Worm (Caenorhabditis elegans): ENCODE results near the gene nhr-52.

Gene nhr-52

DNA sequence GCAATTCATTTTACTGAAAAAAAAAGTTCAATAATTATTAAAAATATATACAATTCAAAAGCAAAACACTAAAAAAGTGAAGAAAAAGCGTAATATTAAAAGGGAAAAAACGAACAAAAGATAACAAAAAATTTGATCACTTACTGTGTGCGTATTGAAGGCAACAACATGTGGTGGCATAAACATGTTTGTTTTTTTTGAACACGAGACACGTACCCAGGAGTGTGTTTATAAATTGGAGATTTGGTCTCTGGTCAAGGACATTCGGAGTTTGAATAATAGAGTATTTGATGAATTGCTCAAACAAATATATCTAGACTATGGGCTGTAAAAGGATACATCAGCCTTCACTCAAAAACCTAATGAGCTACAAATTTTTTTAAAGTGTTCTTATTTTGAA, 38.3 kb downstream of the nhr-52 start:
- TF ChIP-seq ceh-36 (tag; optimal IDR thresholded peaks at IDR 0.05) = no peak

DNA sequence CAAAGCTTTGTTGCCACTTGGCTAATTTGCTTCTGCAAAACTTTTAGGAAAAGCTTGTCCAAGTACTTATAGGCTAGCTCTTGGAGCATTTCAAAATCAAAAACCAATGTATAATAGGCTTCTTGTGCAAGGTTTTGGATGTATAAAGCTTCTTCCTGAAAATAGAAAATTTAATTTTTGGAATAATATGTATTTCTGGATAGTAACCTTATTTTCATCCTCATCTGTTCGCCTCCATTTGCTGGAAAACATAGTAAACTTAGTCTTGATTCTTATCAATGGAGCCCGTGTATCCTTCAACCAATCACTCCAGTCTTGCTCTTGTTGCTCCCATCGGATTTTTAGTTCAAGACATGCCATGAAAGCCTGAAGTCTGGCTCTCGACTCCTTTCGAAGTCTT, 39.4 kb downstream of the nhr-52 start, which contains the start of gene Y6E2A.4:
TSS of gene Y6E2A.4 (minus strand) at position 101 of the 400 bp plus-strand sequence.
- no peak for TF ChIP-seq flt-1 (GFP tag; IDR thresholded peaks at IDR 0.05)
- TF ChIP-seq hmg-4 (GFP tag; optimal IDR thresholded peaks at IDR 0.05) = no peak
- no peak for TF ChIP-seq ets-7 (tag; optimal IDR thresholded peaks at IDR 0.05)
- no peak for TF ChIP-seq ceh-36 (tag; optimal IDR thresholded peaks at IDR 0.05)
- no peak for TF ChIP-seq B0310.2 (tag; optimal IDR thresholded peaks at IDR 0.05)
- no peak for TF ChIP-seq tra-4 (tag; optimal IDR thresholded peaks at IDR 0.05)
- TF ChIP-seq sea-1 (GFP tag; conservative IDR thresholded peaks at IDR 0.05) = no peak
- TF ChIP-seq F13C5.2 (tag; optimal IDR thresholded peaks at IDR 0.05) = no peak

DNA sequence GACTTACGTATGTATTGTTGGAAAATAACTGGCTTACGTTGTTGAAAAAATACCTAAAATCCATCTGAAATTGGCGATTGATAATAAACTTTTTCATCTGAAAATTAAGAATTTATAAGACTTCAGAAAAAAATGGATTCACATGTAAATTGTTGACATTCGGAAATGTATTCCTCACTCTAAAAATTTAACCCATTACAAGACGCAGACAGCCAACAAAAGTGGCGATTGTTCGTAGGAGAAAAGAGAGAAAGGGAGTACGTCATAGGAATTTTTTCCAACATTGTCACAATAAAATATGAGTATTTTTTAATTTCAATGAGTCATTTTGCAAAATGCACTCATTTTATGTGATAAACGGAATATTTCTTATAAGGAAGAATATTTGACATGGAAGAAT, 41.2 kb downstream of the nhr-52 start, which contains the start of gene Y6E2A.5:
TSS of gene Y6E2A.5 (minus strand) at position 101 of the 400 bp plus-strand sequence.
- no peak for TF ChIP-seq scrt-1 (GFP tag; IDR thresholded peaks at IDR 0.05)
- no peak for TF ChIP-seq pes-1 (GFP tag; IDR thresholded peaks at IDR 0.05)
- TF ChIP-seq hnd-1 (tag; optimal IDR thresholded peaks at IDR 0.05) = no peak
- no peak for TF ChIP-seq ceh-13 (GFP tag; optimal IDR thresholded peaks at IDR 0.05)
- TF ChIP-seq ceh-36 (tag; optimal IDR thresholded peaks at IDR 0.05) = no peak
- TF ChIP-seq tra-4 (tag; optimal IDR thresholded peaks at IDR 0.05) = no peak
- TF ChIP-seq B0310.2 (tag; optimal IDR thresholded peaks at IDR 0.05) = no peak
- no peak for TF ChIP-seq ama-1 (optimal IDR thresholded peaks at IDR 0.05)
- no peak for TF ChIP-seq hmbx-1 (tag; optimal IDR thresholded peaks at IDR 0.05)
- TF ChIP-seq tbx-11 (GFP tag; IDR thresholded peaks at IDR 0.05) = no peak
- no peak for TF ChIP-seq ets-7 (tag; optimal IDR thresholded peaks at IDR 0.05)
- no peak for TF ChIP-seq flt-1 (GFP tag; IDR thresholded peaks at IDR 0.05)
- TF ChIP-seq sea-1 (GFP tag; conservative IDR thresholded peaks at IDR 0.05) = no peak
- TF ChIP-seq F13C5.2 (tag; optimal IDR thresholded peaks at IDR 0.05) = no peak
- TF ChIP-seq tbx-37 (GFP tag; conservative IDR thresholded peaks at IDR 0.05) = no peak

DNA sequence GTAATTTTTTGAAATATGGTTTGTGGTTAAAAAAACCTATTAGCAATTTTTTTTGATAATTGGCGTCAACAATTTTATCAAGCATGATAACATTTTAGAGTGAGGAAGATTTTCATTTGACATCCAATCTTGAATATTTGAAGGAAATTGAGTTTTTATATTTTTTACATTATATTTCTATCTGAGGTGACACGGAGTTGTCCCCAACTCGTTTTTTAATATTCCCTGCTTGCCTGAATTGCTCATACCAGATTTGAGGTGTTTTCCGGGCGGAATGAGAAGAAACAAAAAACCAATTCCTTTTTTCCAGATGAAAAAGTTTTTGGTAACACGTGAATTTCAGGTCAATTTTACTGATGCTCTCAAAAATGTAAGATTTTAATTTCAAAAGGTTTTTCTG, 42.2 kb downstream of the nhr-52 start, which contains the start of gene Y6E2A.7:
TSS of gene Y6E2A.7 (plus strand) at position 301 of the 400 bp plus-strand sequence.
- no peak for TF ChIP-seq ceh-36 (tag; optimal IDR thresholded peaks at IDR 0.05)
- TF ChIP-seq tbx-11 (GFP tag; IDR thresholded peaks at IDR 0.05) = no peak
- TF ChIP-seq B0310.2 (tag; optimal IDR thresholded peaks at IDR 0.05) = no peak
- TF ChIP-seq pes-1 (GFP tag; IDR thresholded peaks at IDR 0.05) = no peak
- TF ChIP-seq aly-1 (tag; optimal IDR thresholded peaks at IDR 0.05) = no peak
- no peak for TF ChIP-seq hnd-1 (tag; optimal IDR thresholded peaks at IDR 0.05)
- TF ChIP-seq hmbx-1 (tag; optimal IDR thresholded peaks at IDR 0.05) = no peak
- no peak for TF ChIP-seq flt-1 (GFP tag; IDR thresholded peaks at IDR 0.05)
- TF ChIP-seq tra-4 (tag; optimal IDR thresholded peaks at IDR 0.05) = no peak
- no peak for TF ChIP-seq hmg-4 (GFP tag; optimal IDR thresholded peaks at IDR 0.05)
- TF ChIP-seq F13C5.2 (tag; optimal IDR thresholded peaks at IDR 0.05) = no peak
- no peak for TF ChIP-seq sea-1 (GFP tag; conservative IDR thresholded peaks at IDR 0.05)
- TF ChIP-seq ama-1 (optimal IDR thresholded peaks at IDR 0.05) = no peak
- TF ChIP-seq tbx-37 (GFP tag; conservative IDR thresholded peaks at IDR 0.05) = no peak
- no peak for TF ChIP-seq ceh-13 (GFP tag; optimal IDR thresholded peaks at IDR 0.05)

DNA sequence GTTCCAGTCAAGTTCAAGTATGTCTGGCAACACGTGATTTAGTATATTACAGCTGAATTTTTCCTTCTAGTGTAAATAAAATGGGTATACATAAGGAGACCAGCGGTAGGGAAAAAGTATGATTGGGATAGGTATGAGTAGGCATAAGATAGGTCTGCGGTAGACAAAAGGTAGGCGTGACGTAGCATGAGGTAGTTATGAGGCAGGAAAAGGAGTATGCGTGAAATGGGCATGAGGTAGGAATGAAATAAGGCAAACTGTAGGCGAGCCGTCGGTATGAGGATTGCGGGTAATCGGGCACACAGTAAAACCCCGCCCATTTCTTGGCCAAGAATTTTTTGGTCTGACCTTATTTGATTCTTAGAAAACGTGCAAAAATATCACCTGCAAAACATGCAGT, 44.1 kb downstream of the nhr-52 start:
- TF ChIP-seq B0310.2 (tag; optimal IDR thresholded peaks at IDR 0.05) = no peak

DNA sequence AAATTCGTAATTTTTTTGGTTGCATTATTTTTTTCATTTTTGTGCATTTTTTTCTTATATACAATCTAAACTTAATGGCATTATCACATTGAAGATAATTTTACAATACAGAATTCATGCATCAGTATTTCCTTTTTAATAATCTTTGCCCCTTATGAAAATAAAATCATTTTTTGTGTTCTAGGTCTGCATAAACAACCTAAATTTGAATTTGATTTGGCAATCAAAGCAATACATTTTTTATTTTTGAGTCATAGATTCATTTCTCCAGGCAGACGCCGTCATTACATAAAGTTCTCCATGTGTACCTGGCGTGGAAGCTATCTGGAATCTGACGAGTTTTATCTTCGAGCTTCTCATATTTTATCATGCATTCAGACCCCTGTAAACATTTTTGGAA, 44.6 kb downstream of the nhr-52 start, which contains the start of gene srh-140:
TSS of gene srh-140 (plus strand) at position 301 of the 400 bp plus-strand sequence.
- TF ChIP-seq tbx-11 (GFP tag; IDR thresholded peaks at IDR 0.05) (no peak), tra-4 (tag; optimal IDR thresholded peaks at IDR 0.05) (no peak), scrt-1 (GFP tag; IDR thresholded peaks at IDR 0.05) (no peak), tbx-37 (GFP tag; conservative IDR thresholded peaks at IDR 0.05) (no peak), hnd-1 (tag; optimal IDR thresholded peaks at IDR 0.05) (no peak), B0310.2 (tag; optimal IDR thresholded peaks at IDR 0.05) (no peak), ceh-36 (tag; optimal IDR thresholded peaks at IDR 0.05) (no peak), hmg-4 (GFP tag; optimal IDR thresholded peaks at IDR 0.05) (no peak), sea-1 (GFP tag; conservative IDR thresholded peaks at IDR 0.05) (no peak), F13C5.2 (tag; optimal IDR thresholded peaks at IDR 0.05) (no peak), ama-1 (optimal IDR thresholded peaks at IDR 0.05) (no peak), hmbx-1 (tag; optimal IDR thresholded peaks at IDR 0.05) (no peak), ceh-13 (GFP tag; optimal IDR thresholded peaks at IDR 0.05) (no peak), aly-1 (tag; optimal IDR thresholded peaks at IDR 0.05) (no peak), ets-7 (tag; optimal IDR thresholded peaks at IDR 0.05) (no peak)

DNA sequence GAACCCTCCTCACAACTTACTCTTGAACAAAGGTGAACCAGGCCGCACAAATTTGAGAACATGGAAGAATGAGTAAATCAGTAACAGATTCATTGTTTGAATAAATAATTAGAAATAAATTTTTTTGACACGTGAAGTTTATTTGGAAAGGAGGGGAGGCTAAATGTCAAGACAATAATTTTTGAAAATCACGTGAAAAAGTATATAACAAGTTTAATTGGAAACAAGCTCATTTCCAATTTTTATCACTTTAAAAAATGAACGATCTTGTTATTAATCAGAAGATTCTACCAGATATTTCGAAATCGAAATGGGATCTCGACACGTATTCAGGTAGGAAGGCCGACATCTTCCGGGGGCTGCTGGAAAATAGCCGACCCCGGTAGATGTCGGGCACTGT, 49.3 kb downstream of the nhr-52 start, which contains the start of the genes irld-57 and sfxn-1.3:
TSS of gene irld-57 (minus strand) at position 101 of the 400 bp plus-strand sequence.
TSS of gene sfxn-1.3 (plus strand) at position 232 of the 400 bp plus-strand sequence.
- TF ChIP-seq tra-4 (tag; optimal IDR thresholded peaks at IDR 0.05) (no peak), hmbx-1 (tag; optimal IDR thresholded peaks at IDR 0.05) (no peak), ceh-36 (tag; optimal IDR thresholded peaks at IDR 0.05) (no peak), aly-1 (tag; optimal IDR thresholded peaks at IDR 0.05) (no peak), ceh-13 (GFP tag; optimal IDR thresholded peaks at IDR 0.05) (no peak), hmg-4 (GFP tag; optimal IDR thresholded peaks at IDR 0.05) (no peak), hnd-1 (tag; optimal IDR thresholded peaks at IDR 0.05) (no peak), tbx-37 (GFP tag; conservative IDR thresholded peaks at IDR 0.05) (no peak), F13C5.2 (tag; optimal IDR thresholded peaks at IDR 0.05) (no peak), B0310.2 (tag; optimal IDR thresholded peaks at IDR 0.05) (no peak), tbx-11 (GFP tag; IDR thresholded peaks at IDR 0.05) (no peak)
